Worm (Caenorhabditis elegans) whole organism, L4 larva: ENCODE data around the gene srd-40.

Experiments
- D1046.2 ChIP-seq: fragments of 200-800 bp; sonication (Bioruptor generic); IDR thresholded peaks from 2 replicates; pipeline ENCODE4 v1.3.6; 2022; ENCODE audit warnings: missing genetic modification characterization, missing compliant biosample characterization
- F37D6.2 ChIP-seq: sonication (generic microtip); optimal IDR thresholded peaks from 2 replicates; lab custom pipeline; 2016; ENCODE audit warnings: mild to moderate bottlenecking, missing genetic modification characterization, missing compliant biosample characterization
- Y48G9A.11 ChIP-seq: fragments of 200-800 bp; sonication (Bioruptor generic); IDR thresholded peaks from 2 replicates; pipeline ENCODE4 v1.3.6; 2022; ENCODE audit warnings: missing genetic modification reagents, missing genetic modification characterization, missing compliant biosample characterization
- Y5F2A.4 ChIP-seq: fragments of 200-800 bp; sonication (Bioruptor generic); optimal IDR thresholded peaks from 2 replicates; lab custom pipeline; 2018; ENCODE audit warnings: mild to moderate bottlenecking, missing genetic modification characterization, missing compliant biosample characterization
- Y75B8A.6 ChIP-seq: fragments of 200-800 bp; sonication (Bioruptor generic); IDR thresholded peaks from 2 replicates; pipeline ENCODE4 v1.3.6; 2022; ENCODE audit warnings: missing genetic modification reagents, missing genetic modification characterization, missing compliant biosample characterization
- ZK337.2 ChIP-seq: fragments of 200-800 bp; sonication (Bioruptor generic); IDR thresholded peaks from 2 replicates; pipeline ENCODE4 v1.3.6; 2022; ENCODE audit warnings: missing genetic modification reagents, missing genetic modification characterization, missing compliant biosample characterization
- ZK546.5 ChIP-seq, 2 experiments: sonication (generic microtip); optimal IDR thresholded peaks; 2 replicates each; lab custom pipeline; 2017; ENCODE audit warnings: missing biosample characterization in 2 of 2, missing genetic modification characterization in 2 of 2
- aha-1 ChIP-seq: fragments of 150-350 bp; peaks from one replicate; lab custom pipeline; 2014; ENCODE audit warnings: missing biosample characterization, missing genetic modification characterization
- arid-1 ChIP-seq: fragments of 200-800 bp; sonication (Bioruptor generic); conservative IDR thresholded peaks from 2 replicates; pipeline ENCODE4 v1.3.6; 2022; ENCODE audit warnings: missing genetic modification reagents, missing genetic modification characterization, missing compliant biosample characterization
- ceh-44 ChIP-seq: fragments of 200-800 bp; sonication (Bioruptor generic); IDR thresholded peaks from 2 replicates; pipeline ENCODE4 v1.3.6; 2022; ENCODE audit warnings: missing genetic modification reagents, missing genetic modification characterization, missing compliant biosample characterization
- ctbp-1 ChIP-seq: fragments of 200-800 bp; sonication (Bioruptor generic); IDR thresholded peaks from 2 replicates; pipeline ENCODE4 v1.3.6; 2022; ENCODE audit warnings: missing genetic modification reagents, missing genetic modification characterization, missing compliant biosample characterization
- duxl-1 ChIP-seq: sonication (generic microtip); optimal IDR thresholded peaks from 2 replicates; lab custom pipeline; 2016; ENCODE audit warnings: mild to moderate bottlenecking, missing genetic modification characterization, moderate library complexity, missing compliant biosample characterization; ENCODE audit not compliant: poor library complexity
- dve-1 ChIP-seq: sonication (generic microtip); optimal IDR thresholded peaks from 2 replicates; lab custom pipeline; 2017; ENCODE audit warnings: antibody characterized with exemption, mild to moderate bottlenecking, missing genetic modification characterization, missing compliant biosample characterization; ENCODE audit not compliant: insufficient read depth
- fos-1 ChIP-seq: fragments of 150-350 bp; optimal IDR thresholded peaks from 2 replicates; lab custom pipeline; 2014; ENCODE audit warnings: missing biosample characterization, missing genetic modification characterization
- lin-13 ChIP-seq: fragments of 150-350 bp; optimal IDR thresholded peaks from 2 replicates; lab custom pipeline; 2014; ENCODE audit warnings: missing biosample characterization, missing genetic modification reagents, missing genetic modification characterization
- lsy-2 ChIP-seq, 2 experiments: fragments of 150-350 bp in 1 of 2; sonication (generic microtip) in 1 of 2; optimal IDR thresholded peaks; 2 replicates each; lab custom pipeline; 2014 to 2017; ENCODE audit warnings: missing biosample characterization in 2 of 2, missing genetic modification characterization in 2 of 2
- madf-5 ChIP-seq, 2 experiments: fragments of 200-800 bp; sonication (Bioruptor generic); IDR thresholded peaks; 2 replicates each; pipeline ENCODE4 v1.3.6; 2022; ENCODE audit warnings: missing compliant biosample characterization in 2 of 2, missing genetic modification characterization in 2 of 2
- mdt-29 ChIP-seq: fragments of 200-800 bp; sonication (Bioruptor generic); IDR thresholded peaks from 2 replicates; pipeline ENCODE4 v1.3.6; 2022; ENCODE audit warnings: missing genetic modification reagents, missing genetic modification characterization, missing compliant biosample characterization
- mep-1 ChIP-seq: fragments of 150-350 bp; sonication (generic microtip); optimal IDR thresholded peaks from 3 replicates; lab custom pipeline; 2014; ENCODE audit warnings: missing biosample characterization, missing genetic modification characterization
- nhr-10 ChIP-seq: fragments of 150-350 bp; optimal IDR thresholded peaks from 2 replicates; lab custom pipeline; 2014; ENCODE audit warnings: missing biosample characterization, missing genetic modification characterization
- nhr-102 ChIP-seq: sonication (generic microtip); optimal IDR thresholded peaks from 2 replicates; lab custom pipeline; 2016; ENCODE audit warnings: mild to moderate bottlenecking, missing genetic modification characterization, moderate library complexity, missing compliant biosample characterization
- nhr-111 ChIP-seq: fragments of 200-800 bp; sonication (Bioruptor generic); optimal IDR thresholded peaks from 2 replicates; lab custom pipeline; 2018; ENCODE audit warnings: mild to moderate bottlenecking, missing genetic modification characterization, missing compliant biosample characterization
- nhr-237 ChIP-seq: sonication (generic microtip); optimal IDR thresholded peaks from 2 replicates; lab custom pipeline; 2017; ENCODE audit warnings: missing biosample characterization, missing genetic modification characterization
- nhr-42 ChIP-seq: fragments of 200-800 bp; sonication (Bioruptor generic); IDR thresholded peaks from 2 replicates; pipeline ENCODE4 v1.3.6; 2022; ENCODE audit warnings: missing genetic modification characterization, missing compliant biosample characterization
- nhr-6 ChIP-seq: fragments of 150-350 bp; optimal IDR thresholded peaks from 2 replicates; lab custom pipeline; 2014; ENCODE audit warnings: missing biosample characterization, missing genetic modification characterization
- rbr-2 ChIP-seq: sonication (generic microtip); optimal IDR thresholded peaks from 2 replicates; lab custom pipeline; 2016; ENCODE audit warnings: missing genotype, missing genetic modification characterization, missing compliant biosample characterization
- saeg-2 ChIP-seq: fragments of 200-800 bp; sonication (Bioruptor generic); IDR thresholded peaks from 2 replicates; pipeline ENCODE4 v1.3.6; 2022; ENCODE audit warnings: missing genetic modification reagents, missing genetic modification characterization, missing compliant biosample characterization
- sdz-12 ChIP-seq: fragments of 200-800 bp; sonication (Bioruptor generic); optimal IDR thresholded peaks from 2 replicates; lab custom pipeline; 2018; ENCODE audit warnings: mild to moderate bottlenecking, missing genetic modification characterization, missing compliant biosample characterization
- skn-1 ChIP-seq: fragments of 150-350 bp; optimal IDR thresholded peaks from 2 replicates; lab custom pipeline; 2014; ENCODE audit warnings: missing biosample characterization, missing genetic modification characterization
- snpc-1.2 ChIP-seq: fragments of 200-800 bp; sonication (Bioruptor generic); IDR thresholded peaks from 2 replicates; pipeline ENCODE4 v1.3.6; 2022; ENCODE audit warnings: missing genetic modification reagents, missing genetic modification characterization, missing compliant biosample characterization
- snpc-4 ChIP-seq: fragments of 150-350 bp; optimal IDR thresholded peaks from 2 replicates; lab custom pipeline; 2014; ENCODE audit warnings: missing biosample characterization, missing genetic modification characterization
- unc-130 ChIP-seq: sonication (generic microtip); optimal IDR thresholded peaks from 2 replicates; lab custom pipeline; 2016; ENCODE audit warnings: missing genetic modification reagents, missing genetic modification characterization, missing compliant biosample characterization
- unc-62 ChIP-seq, 3 experiments: fragments of 150-350 bp in 1 of 3; sonication (generic microtip); optimal IDR thresholded peaks in 2 of 3; peaks in 1 of 3; 1 replicate in 1 of 3; 2 replicates in 2 of 3; lab custom pipeline; 2014 to 2017; ENCODE audit warnings: missing biosample characterization in 3 of 3, missing genetic modification characterization in 3 of 3, missing genetic modification reagents in 3 of 3, missing genotype in 1 of 3
- zag-1 ChIP-seq: fragments of 150-350 bp; optimal IDR thresholded peaks from 2 replicates; lab custom pipeline; 2014; ENCODE audit warnings: missing biosample characterization, missing genetic modification characterization
- zip-11 ChIP-seq: fragments of 200-800 bp; sonication (Bioruptor generic); IDR thresholded peaks from 2 replicates; pipeline ENCODE4 v1.3.6; 2022; ENCODE audit warnings: missing genetic modification characterization, missing compliant biosample characterization
- zip-2 ChIP-seq: fragments of 150-350 bp; optimal IDR thresholded peaks from 2 replicates; lab custom pipeline; 2014; ENCODE audit warnings: missing biosample characterization, missing genetic modification characterization

The srd-40 gene

DNA sequence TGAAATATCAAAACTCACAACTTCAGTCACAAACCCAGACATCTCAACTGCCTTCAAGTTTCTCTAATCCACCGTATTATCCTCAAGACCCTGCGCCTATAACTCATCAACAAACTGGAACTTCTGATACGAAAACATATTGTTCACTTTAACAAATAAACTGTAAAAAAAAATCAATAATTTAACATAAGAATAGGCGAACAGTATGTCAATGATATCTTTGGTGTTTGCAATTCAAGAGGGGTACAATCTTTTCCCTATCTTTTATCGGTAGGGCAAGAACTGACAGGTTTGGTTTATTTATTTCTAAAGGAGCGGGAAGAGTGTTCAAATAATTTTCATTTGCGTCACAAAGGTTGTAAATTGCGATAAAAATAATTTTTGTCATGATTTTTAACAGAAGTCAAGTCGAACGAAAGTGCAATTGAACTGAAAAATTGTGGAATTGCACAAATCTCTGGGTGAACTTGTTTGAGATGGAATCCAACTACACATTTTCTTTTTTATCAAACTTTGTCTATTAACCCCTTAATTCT is 39.5 kb downstream of the srd-40 start (continued):
- peak; percentile 50 for TF ChIP-seq snpc-4
- peak; percentile 99 for TF ChIP-seq nhr-102 (tag; lab: Kevin White, UChicago)
- peak; percentile 98 for TF ChIP-seq nhr-10 (tag; lab: Kevin White, UChicago)
- TF ChIP-seq zag-1, result peak; percentile 90
- TF ChIP-seq dve-1, result peak; percentile 100
- TF ChIP-seq sdz-12 (GFP tag; lab: Kevin White, UChicago), result no peak
- TF ChIP-seq nhr-6 (tag; lab: Kevin White, UChicago), result peak; percentile 97
- no peak for TF ChIP-seq snpc-1.2 (GFP tag; lab: Robert Waterston, UW)
- peak; percentile 87; the same call in 1 of the 2 replicates for TF ChIP-seq D1046.2
- TF ChIP-seq nhr-237 (tag; lab: Kevin White, UChicago), result peak; percentile 90
- TF ChIP-seq ceh-44 (GFP tag; lab: Robert Waterston, UW), result 0 out of 2 replicates have a peak, but pooled peaks have one; percentile 32
- peak; percentile 99 for TF ChIP-seq aha-1 (tag; lab: Kevin White, UChicago)
- TF ChIP-seq F37D6.2 (tag; lab: Kevin White, UChicago), result peak; percentile 98
- peak; percentile 83; the same call in 1 of the 2 replicates for TF ChIP-seq ZK337.2 (GFP tag; lab: Robert Waterston, UW)

DNA sequence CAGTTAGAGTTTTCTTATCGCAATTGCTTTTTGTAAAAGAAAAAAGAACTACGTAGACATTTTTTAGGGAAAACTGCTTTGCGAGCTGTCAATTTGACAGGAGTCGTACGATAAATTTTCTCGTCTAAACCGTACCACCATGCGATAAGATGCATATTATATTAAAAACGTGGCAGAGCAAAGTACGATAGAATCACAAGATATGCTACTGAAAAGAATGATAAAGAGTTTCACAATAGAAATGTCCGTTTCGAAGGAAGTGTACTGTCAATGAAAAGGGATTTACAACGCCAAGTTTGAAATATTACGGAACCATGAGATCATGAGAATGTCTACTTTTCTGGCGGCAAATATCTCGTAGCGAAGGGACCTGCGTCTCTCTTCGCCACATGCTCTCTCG is 41.3 kb downstream of the srd-40 start, which contains the start of gene F19H6.5:
Gene F19H6.5, minus strand, starts transcription at position 101 of the 400 bp plus-strand sequence.
- TF ChIP-seq Y48G9A.11, result no peak
- TF ChIP-seq nhr-111 (GFP tag; lab: Kevin White, UChicago), result no peak
- TF ChIP-seq fos-1 (tag; lab: Kevin White, UChicago), result no peak
- TF ChIP-seq mep-1 (tag; lab: Kevin White, UChicago), result no peak
- TF ChIP-seq nhr-42, result no peak
- no peak for TF ChIP-seq ctbp-1
- TF ChIP-seq skn-1 (tag; lab: Kevin White, UChicago), result no peak
- TF ChIP-seq rbr-2 (tag; lab: Kevin White, UChicago), result no peak

DNA sequence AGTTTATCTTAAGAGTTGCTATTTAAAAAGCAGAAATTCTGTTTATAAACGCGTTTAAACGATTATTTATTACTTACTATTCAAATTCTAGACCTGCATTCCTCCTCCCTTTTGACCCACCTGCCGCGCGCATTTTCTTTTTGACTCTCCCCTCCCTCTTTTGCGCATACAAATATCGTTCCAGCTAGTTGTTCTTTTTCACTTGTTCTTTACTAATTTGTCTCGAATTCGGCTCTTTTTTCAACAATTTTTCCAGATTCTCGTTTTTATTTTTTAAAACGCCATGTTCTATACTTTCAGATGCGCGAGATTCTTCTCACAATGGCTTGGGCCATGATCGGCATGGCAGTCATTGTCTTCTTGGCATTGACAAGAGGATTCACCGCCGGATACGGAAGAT is 41.8 kb downstream of the srd-40 start, which contains the start of gene F19H6.4:
Gene F19H6.4, plus strand, starts transcription at position 301 of the 400 bp plus-strand sequence.
- TF ChIP-seq duxl-1 (tag; lab: Kevin White, UChicago) (no peak), mdt-29 (GFP tag; lab: Robert Waterston, UW) (no peak), nhr-10 (tag; lab: Kevin White, UChicago) (no peak), unc-130 (GFP tag; lab: Kevin White, UChicago) (no peak), D1046.2 (no peak), saeg-2 (no peak), unc-62 (GFP tag; optimal IDR thresholded peaks at IDR 0.05 in 1 of 2; lab: Kevin White, UChicago) (no peak), unc-62 (tag; optimal IDR thresholded peaks at IDR 0.05; lab: Kevin White, UChicago) (no peak), ZK546.5 (tag; optimal IDR thresholded peaks at IDR 0.05; lab: Kevin White, UChicago) (no peak), nhr-6 (tag; lab: Kevin White, UChicago) (no peak), ceh-44 (GFP tag; lab: Robert Waterston, UW) (no peak), madf-5 (GFP tag; IDR thresholded peaks at IDR 0.05; lab: Robert Waterston, UW) (no peak), Y75B8A.6 (GFP tag; lab: Robert Waterston, UW) (no peak), zip-2 (tag; lab: Kevin White, UChicago) (no peak), Y5F2A.4 (GFP tag; lab: Kevin White, UChicago) (no peak), snpc-1.2 (GFP tag; lab: Robert Waterston, UW) (no peak), skn-1 (tag; lab: Kevin White, UChicago) (no peak), lin-13 (GFP tag; lab: Kevin White, UChicago) (no peak), arid-1 (GFP tag; lab: Robert Waterston, UW) (no peak), lsy-2 (tag; optimal IDR thresholded peaks at IDR 0.05; lab: Kevin White, UChicago) (no peak), zip-11 (no peak)
